Worm (Caenorhabditis elegans) whole organism, L1 larva: ENCODE data around the gene far-5.

Source experiments
- C04F5.9 ChIP-seq: sonication (generic microtip); optimal IDR thresholded peaks from 2 replicates; lab custom pipeline; 2016; ENCODE audit warnings: missing genetic modification characterization, missing compliant biosample characterization
- C16A3.4 ChIP-seq: fragments of 150-350 bp; optimal IDR thresholded peaks from 2 replicates; lab custom pipeline; 2014; ENCODE audit warnings: missing biosample characterization, missing genetic modification characterization
- C34B4.2 ChIP-seq: sonication (generic microtip); optimal IDR thresholded peaks from 2 replicates; lab custom pipeline; 2017; ENCODE audit warnings: mild to moderate bottlenecking, missing genetic modification characterization, missing compliant biosample characterization
- Y116A8C.19 ChIP-seq: sonication (generic microtip); optimal IDR thresholded peaks from 2 replicates; lab custom pipeline; 2016; ENCODE audit warnings: missing compliant biosample characterization, missing genetic modification characterization, borderline replicate concordance
- alr-1 ChIP-seq: fragments of 200-800 bp; sonication (Bioruptor generic); optimal IDR thresholded peaks from 2 replicates; lab custom pipeline; 2018; ENCODE audit warnings: borderline replicate concordance, mild to moderate bottlenecking, missing genetic modification characterization, missing compliant biosample characterization
- ceh-82 ChIP-seq, 3 experiments: fragments of 150-350 bp in 1 of 3; sonication (generic microtip) in 2 of 3; optimal IDR thresholded peaks; 2 replicates each; lab custom pipeline; 2014 to 2017; ENCODE audit warnings: missing biosample characterization in 3 of 3, missing genetic modification characterization in 3 of 3
- ces-1 ChIP-seq: fragments of 150-350 bp; optimal IDR thresholded peaks from 2 replicates; lab custom pipeline; 2014; ENCODE audit warnings: missing biosample characterization, missing genetic modification reagents, missing genetic modification characterization
- dpl-1 ChIP-seq, 3 experiments: fragments of 150-350 bp in 2 of 3; sonication (generic microtip) in 1 of 3; optimal IDR thresholded peaks; 2 replicates each; lab custom pipeline; 2014 to 2017; ENCODE audit warnings: missing biosample characterization in 3 of 3, missing genetic modification characterization in 3 of 3, missing genetic modification reagents in 3 of 3
- efl-3 ChIP-seq: fragments of 200-800 bp; sonication (Bioruptor generic); optimal IDR thresholded peaks from 2 replicates; lab custom pipeline; 2018; ENCODE audit warnings: mild to moderate bottlenecking, missing genetic modification characterization, missing compliant biosample characterization
- egl-13 ChIP-seq: sonication (generic microtip); optimal IDR thresholded peaks from 2 replicates; lab custom pipeline; 2016; ENCODE audit warnings: missing genotype, missing genetic modification reagents, missing genetic modification characterization, missing compliant biosample characterization
- elt-3 ChIP-seq, 6 experiments: fragments of 150-350 bp in 1 of 6; sonication (generic microtip); optimal IDR thresholded peaks; 2 replicates each; lab custom pipeline; 2017 to 2018; ENCODE audit warnings: missing biosample characterization in 6 of 6, missing genetic modification characterization in 6 of 6, inconsistent platforms in 1 of 6
- ets-5 ChIP-seq: fragments of 200-800 bp; sonication (Bioruptor generic); IDR thresholded peaks from 2 replicates; pipeline ENCODE4 v1.3.6; 2022; ENCODE audit warnings: missing genetic modification characterization, missing compliant biosample characterization
- fkh-4 ChIP-seq: sonication (generic microtip); optimal IDR thresholded peaks from 2 replicates; lab custom pipeline; 2016; ENCODE audit warnings: missing compliant biosample characterization, missing genetic modification characterization, borderline replicate concordance
- fkh-8 ChIP-seq: sonication (generic microtip); optimal IDR thresholded peaks from 2 replicates; lab custom pipeline; 2016; ENCODE audit warnings: mild to moderate bottlenecking, missing genetic modification characterization, missing compliant biosample characterization
- fos-1 ChIP-seq: fragments of 150-350 bp; optimal IDR thresholded peaks from 2 replicates; lab custom pipeline; 2014; ENCODE audit warnings: missing biosample characterization, missing genetic modification characterization
- grh-1 ChIP-seq: fragments of 200-800 bp; sonication (Bioruptor generic); IDR thresholded peaks from 2 replicates; pipeline ENCODE4 v1.3.6; 2022; ENCODE audit warnings: missing genetic modification reagents, missing genetic modification characterization, missing compliant biosample characterization
- hlh-17 ChIP-seq: fragments of 200-800 bp; sonication (Bioruptor generic); optimal IDR thresholded peaks from 2 replicates; lab custom pipeline; 2018; ENCODE audit warnings: missing genetic modification characterization, mild to moderate bottlenecking, missing compliant biosample characterization, moderate library complexity, borderline replicate concordance
- hpl-2 ChIP-seq: fragments of 150-350 bp; optimal IDR thresholded peaks from 2 replicates; lab custom pipeline; 2014; ENCODE audit warnings: missing biosample characterization, missing genetic modification reagents, missing genetic modification characterization
- irx-1 ChIP-seq: sonication (generic microtip); optimal IDR thresholded peaks from 2 replicates; lab custom pipeline; 2016; ENCODE audit warnings: missing genetic modification characterization, missing compliant biosample characterization
- isw-1 ChIP-seq: fragments of 200-800 bp; sonication (Bioruptor generic); IDR thresholded peaks from 2 replicates; pipeline ENCODE4 v1.3.6; 2022; ENCODE audit warnings: missing genetic modification characterization, missing compliant biosample characterization
- lin-13 ChIP-seq: fragments of 150-350 bp; optimal IDR thresholded peaks from 2 replicates; lab custom pipeline; 2014; ENCODE audit warnings: missing biosample characterization, missing genetic modification reagents, missing genetic modification characterization
- lin-14 ChIP-seq: fragments of 200-800 bp; sonication (Bioruptor generic); optimal IDR thresholded peaks from 2 replicates; lab custom pipeline; 2018; ENCODE audit warnings: mild to moderate bottlenecking, missing genetic modification characterization, moderate library complexity, missing compliant biosample characterization
- lin-15B ChIP-seq: fragments of 150-350 bp; sonication (generic microtip); optimal IDR thresholded peaks from 3 replicates; lab custom pipeline; 2014; ENCODE audit warnings: missing biosample characterization, missing genetic modification characterization
- lin-35 ChIP-seq, 2 experiments: fragments of 150-350 bp; optimal IDR thresholded peaks; 2 replicates each; lab custom pipeline; 2014; ENCODE audit warnings: missing biosample characterization in 2 of 2, missing genetic modification characterization in 2 of 2, missing genetic modification reagents in 2 of 2
- mep-1 ChIP-seq: fragments of 150-350 bp; optimal IDR thresholded peaks from 2 replicates; lab custom pipeline; 2014; ENCODE audit warnings: missing biosample characterization, missing genetic modification characterization
- nhr-11 ChIP-seq: fragments of 150-350 bp; optimal IDR thresholded peaks from 2 replicates; lab custom pipeline; 2014; ENCODE audit warnings: missing biosample characterization, missing genetic modification characterization
- nhr-19 ChIP-seq: fragments of 200-800 bp; sonication (Bioruptor generic); conservative IDR thresholded peaks from 2 replicates; pipeline ENCODE4 v1.3.6; 2022; ENCODE audit warnings: missing genetic modification characterization, missing compliant biosample characterization
- nhr-47 ChIP-seq: sonication (generic microtip); optimal IDR thresholded peaks from 2 replicates; lab custom pipeline; 2016; ENCODE audit warnings: mild to moderate bottlenecking, missing genetic modification characterization, moderate library complexity, missing compliant biosample characterization
- nhr-77 ChIP-seq: fragments of 150-350 bp; optimal IDR thresholded peaks from 2 replicates; lab custom pipeline; 2014; ENCODE audit warnings: missing biosample characterization, missing genetic modification characterization
- nhr-85 ChIP-seq: sonication (generic microtip); peaks from one replicate; lab custom pipeline; 2016; ENCODE audit warnings: missing genetic modification characterization, inconsistent platforms, missing compliant biosample characterization
- nhr-90 ChIP-seq: sonication (generic microtip); optimal IDR thresholded peaks from 2 replicates; lab custom pipeline; 2016; ENCODE audit warnings: mild to moderate bottlenecking, missing genetic modification characterization, missing compliant biosample characterization; ENCODE audit not compliant: poor library complexity
- pax-3 ChIP-seq: fragments of 200-800 bp; sonication (Bioruptor generic); optimal IDR thresholded peaks from 2 replicates; lab custom pipeline; 2018; ENCODE audit warnings: mild to moderate bottlenecking, missing genetic modification characterization, moderate library complexity, missing compliant biosample characterization
- rnt-1 ChIP-seq: sonication (generic microtip); optimal IDR thresholded peaks from 2 replicates; lab custom pipeline; 2016; ENCODE audit warnings: mild to moderate bottlenecking, missing genetic modification characterization, moderate library complexity, missing compliant biosample characterization
- snu-23 ChIP-seq: sonication (generic microtip); optimal IDR thresholded peaks from 2 replicates; lab custom pipeline; 2016; ENCODE audit warnings: missing genetic modification characterization, missing compliant biosample characterization
- sox-4 ChIP-seq: sonication (generic microtip); optimal IDR thresholded peaks from 2 replicates; lab custom pipeline; 2016; ENCODE audit warnings: missing genetic modification characterization, missing compliant biosample characterization
- sptf-1 ChIP-seq: fragments of 150-350 bp; optimal IDR thresholded peaks from 2 replicates; lab custom pipeline; 2014; ENCODE audit warnings: missing biosample characterization, missing genetic modification characterization
- sup-37 ChIP-seq: fragments of 200-800 bp; sonication (Bioruptor generic); optimal IDR thresholded peaks from 2 replicates; lab custom pipeline; 2018; ENCODE audit warnings: mild to moderate bottlenecking, missing genetic modification characterization, missing compliant biosample characterization
- tbx-2 ChIP-seq: sonication (generic microtip); optimal IDR thresholded peaks from 2 replicates; lab custom pipeline; 2016; ENCODE audit warnings: missing genetic modification characterization, missing compliant biosample characterization
- unc-30 ChIP-seq: sonication (generic microtip); optimal IDR thresholded peaks from 2 replicates; lab custom pipeline; 2017; ENCODE audit warnings: missing biosample characterization, missing genetic modification characterization
- unc-62 ChIP-seq: fragments of 150-350 bp; optimal IDR thresholded peaks from 2 replicates; lab custom pipeline; 2014; ENCODE audit warnings: missing biosample characterization, missing genetic modification reagents, missing genetic modification characterization
- vab-15 ChIP-seq: sonication (generic microtip); optimal IDR thresholded peaks from 2 replicates; lab custom pipeline; 2017; ENCODE audit warnings: missing genotype, mild to moderate bottlenecking, missing genetic modification characterization, missing compliant biosample characterization
- zag-1 ChIP-seq: fragments of 150-350 bp; optimal IDR thresholded peaks from 2 replicates; lab custom pipeline; 2014; ENCODE audit warnings: missing biosample characterization, missing genetic modification characterization
- zip-4 ChIP-seq: fragments of 200-800 bp; sonication (Bioruptor generic); optimal IDR thresholded peaks from 2 replicates; lab custom pipeline; 2018; ENCODE audit warnings: mild to moderate bottlenecking, missing genetic modification characterization, moderate library complexity, missing compliant biosample characterization
- ztf-4 ChIP-seq: fragments of 150-350 bp; optimal IDR thresholded peaks from 2 replicates; lab custom pipeline; 2014; ENCODE audit warnings: missing biosample characterization, missing genetic modification characterization

The far-5 gene

DNA sequence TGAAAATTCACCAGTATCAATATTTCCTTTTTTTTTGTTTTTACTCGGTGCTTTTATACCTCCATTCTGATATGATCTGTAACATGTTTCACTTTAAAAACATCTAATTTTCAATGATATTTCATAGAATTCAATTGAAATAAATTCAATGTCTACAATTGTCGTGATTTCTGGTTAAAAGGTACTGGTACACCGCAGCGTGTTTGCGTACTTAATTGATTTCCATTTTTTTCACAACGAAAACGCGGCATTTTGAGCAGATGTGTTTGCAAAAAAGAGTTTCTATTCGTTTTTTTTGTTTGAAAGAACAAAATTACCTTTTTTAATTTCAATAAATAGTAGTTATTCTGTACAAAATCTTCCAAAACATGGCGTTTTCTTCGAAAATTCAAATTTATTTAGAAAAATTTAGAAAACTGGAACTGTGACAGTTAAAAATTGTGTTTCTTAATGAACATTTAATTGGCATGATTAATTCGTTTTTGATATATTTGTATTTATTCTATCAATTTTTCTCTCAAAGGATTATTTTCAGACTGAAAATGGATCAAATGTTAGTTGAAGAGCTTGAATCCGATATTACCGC, 24.7 kb upstream of the far-5 start, which contains the start of gene pnn-1 (continued):
- TF ChIP-seq egl-13 (tag; lab: Kevin White, UChicago) (no peak), C34B4.2 (no peak), unc-62 (GFP tag; lab: Kevin White, UChicago) (no peak), unc-30 (tag; lab: Kevin White, UChicago) (no peak), fkh-4 (tag; lab: Kevin White, UChicago) (no peak), C16A3.4 (tag; lab: Kevin White, UChicago) (peak; percentile 44), nhr-47 (peak; percentile 37), lin-35 (GFP tag; optimal IDR thresholded peaks at IDR 0.05; lab: Kevin White, UChicago) (peak; percentile 28 to 63), tbx-2 (tag; lab: Kevin White, UChicago) (peak; percentile 12), nhr-90 (no peak), mep-1 (peak; percentile 58), pax-3 (tag; lab: Kevin White, UChicago) (no peak), grh-1 (GFP tag; lab: Robert Waterston, UW) (no peak), nhr-77 (no peak), lin-15B (no peak), nhr-19 (no peak), ces-1 (no peak), irx-1 (tag; lab: Kevin White, UChicago) (no peak), ztf-4 (tag; lab: Kevin White, UChicago) (no peak), zag-1 (tag; lab: Kevin White, UChicago) (no peak), lin-13 (GFP tag; lab: Kevin White, UChicago) (no peak), fkh-8 (no peak), sptf-1 (tag; lab: Kevin White, UChicago) (no peak), rnt-1 (tag; lab: Kevin White, UChicago) (no peak), efl-3 (GFP tag; lab: Kevin White, UChicago) (no peak), nhr-11 (tag; lab: Kevin White, UChicago) (no peak), isw-1 (GFP tag; lab: Robert Waterston, UW) (no peak), sup-37 (no peak), alr-1 (no peak), dpl-1 (GFP tag; optimal IDR thresholded peaks at IDR 0.05; lab: Kevin White, UChicago) (peak; percentile 29 to 69 (median 63)), ets-5 (GFP tag; lab: Robert Waterston, UW) (no peak), sox-4 (tag; lab: Kevin White, UChicago) (no peak), vab-15 (tag; lab: Kevin White, UChicago) (no peak)

DNA sequence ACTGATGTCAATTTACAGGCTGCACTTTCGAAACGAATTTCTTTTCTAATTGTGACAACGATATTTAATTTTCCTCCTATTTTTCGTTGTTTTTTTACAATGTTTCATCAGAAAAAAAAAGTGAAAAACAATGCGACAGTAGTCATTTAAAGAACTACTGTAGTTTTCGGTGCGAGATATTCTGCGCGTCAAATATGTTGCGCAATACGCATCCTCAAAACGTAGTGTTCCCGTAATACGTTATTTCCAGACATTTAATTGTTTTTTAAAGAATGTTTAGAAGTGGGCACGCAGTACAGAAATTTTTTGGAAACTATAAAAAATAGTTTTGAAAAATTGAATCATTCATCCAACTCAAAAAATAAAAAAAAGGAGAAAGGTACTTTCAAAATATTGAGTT, 21.3 kb upstream of the far-5 start:
- TF ChIP-seq Y116A8C.19 = no peak
- TF ChIP-seq zip-4 = no peak
- no peak for TF ChIP-seq hpl-2 (GFP tag; lab: Kevin White, UChicago)
- TF ChIP-seq C04F5.9 (tag; lab: Kevin White, UChicago) = no peak
- TF ChIP-seq snu-23 = no peak
- no peak for TF ChIP-seq unc-62 (GFP tag; lab: Kevin White, UChicago)
- TF ChIP-seq elt-3 (tag; optimal IDR thresholded peaks at IDR 0.05; lab: Kevin White, UChicago) = no peak
- no peak for TF ChIP-seq irx-1 (tag; lab: Kevin White, UChicago)
- TF ChIP-seq hlh-17 (GFP tag; lab: Kevin White, UChicago) = no peak
- TF ChIP-seq lin-14 = no peak
- TF ChIP-seq ceh-82 (tag; optimal IDR thresholded peaks at IDR 0.05; lab: Kevin White, UChicago) = no peak
- TF ChIP-seq nhr-19 = no peak
- no peak for TF ChIP-seq fos-1 (tag; lab: Kevin White, UChicago)
- TF ChIP-seq zag-1 (tag; lab: Kevin White, UChicago) = no peak
- no peak for TF ChIP-seq nhr-85 (tag; lab: Kevin White, UChicago)
- TF ChIP-seq, all 84 proteins: peak for 0
